Fruit fly (Drosophila melanogaster) whole organism, embryonic: ENCODE measurements around the gene CG7530.
A peak's percentile ranks its signal among the peaks of the same experiment; 100 is the strongest.

Source experiments
- Abd-B ChIP-seq: fragments of 200-800 bp; sonication (Bioruptor generic); optimal IDR thresholded peaks from 2 replicates; lab custom pipeline; 2018; ENCODE audit warnings: missing biosample characterization, mild to moderate bottlenecking, missing genetic modification characterization, moderate library complexity
- Asciz ChIP-seq: fragments of 200-800 bp; sonication (Bioruptor generic); optimal IDR thresholded peaks from 2 replicates; lab custom pipeline; 2017; ENCODE audit warnings: missing biosample characterization, mild to moderate bottlenecking, missing genetic modification characterization, missing genetic modification reagents
- BtbVII ChIP-seq: fragments of 200-800 bp; sonication (Bioruptor generic); optimal IDR thresholded peaks from 3 replicates; lab custom pipeline; 2017; ENCODE audit warnings: missing biosample characterization, mild to moderate bottlenecking, missing genetic modification characterization
- CG10147 ChIP-seq: fragments of 200-800 bp; sonication (Bioruptor generic); optimal IDR thresholded peaks from 2 replicates; lab custom pipeline; 2019; ENCODE audit warnings: missing biosample characterization, mild to moderate bottlenecking, missing genetic modification characterization, moderate library complexity
- CG13287 ChIP-seq: fragments of 200-800 bp; sonication (Bioruptor generic); IDR thresholded peaks from 2 replicates; pipeline ENCODE4 v1.3.6; 2022; ENCODE audit warnings: missing biosample characterization, missing genetic modification characterization; ENCODE audit not compliant: partially characterized antibody
- CG18476 ChIP-seq: fragments of 200-800 bp; sonication (Bioruptor generic); optimal IDR thresholded peaks from 2 replicates; lab custom pipeline; 2016; ENCODE audit warnings: missing biosample characterization, mild to moderate bottlenecking, missing genetic modification characterization
- CG2202 ChIP-seq: fragments of 200-800 bp; sonication (Bioruptor generic); optimal IDR thresholded peaks from 2 replicates; lab custom pipeline; 2018; ENCODE audit warnings: missing biosample characterization, mild to moderate bottlenecking, missing genetic modification characterization
- CG31388 ChIP-seq: fragments of 200-800 bp; sonication (Bioruptor generic); optimal IDR thresholded peaks from 2 replicates; lab custom pipeline; 2016; ENCODE audit warnings: missing biosample characterization, missing genetic modification characterization
- CG43689 ChIP-seq: fragments of 200-800 bp; sonication (Bioruptor generic); IDR thresholded peaks from 2 replicates; pipeline ENCODE4 v1.3.6; 2022; ENCODE audit warnings: missing biosample characterization, missing genetic modification characterization
- CG5180 ChIP-seq: fragments of 200-800 bp; sonication (Bioruptor generic); optimal IDR thresholded peaks from 3 replicates; lab custom pipeline; 2017; ENCODE audit warnings: missing biosample characterization, missing genetic modification characterization, mild to moderate bottlenecking, moderate library complexity, missing genetic modification reagents
- CG6654 ChIP-seq: fragments of 200-800 bp; sonication (Bioruptor generic); optimal IDR thresholded peaks from 2 replicates; lab custom pipeline; 2017; ENCODE audit warnings: missing biosample characterization, mild to moderate bottlenecking, missing genetic modification characterization
- CG7271 ChIP-seq: fragments of 200-800 bp; sonication (Bioruptor generic); optimal IDR thresholded peaks from 2 replicates; lab custom pipeline; 2018; ENCODE audit warnings: missing biosample characterization, mild to moderate bottlenecking, missing genetic modification characterization, moderate library complexity
- CG7839 ChIP-seq: fragments of 200-800 bp; sonication (Bioruptor generic); optimal IDR thresholded peaks from 3 replicates; lab custom pipeline; 2018; ENCODE audit warnings: missing biosample characterization, mild to moderate bottlenecking, missing genetic modification characterization, moderate library complexity
- CG8281 ChIP-seq: fragments of 200-800 bp; sonication (Bioruptor generic); optimal IDR thresholded peaks from 2 replicates; lab custom pipeline; 2018; ENCODE audit warnings: missing biosample characterization, mild to moderate bottlenecking, missing genetic modification characterization, moderate library complexity
- CrebB ChIP-seq: fragments of 200-800 bp; sonication (Bioruptor generic); optimal IDR thresholded peaks from 3 replicates; lab custom pipeline; 2018; ENCODE audit warnings: missing biosample characterization, mild to moderate bottlenecking, missing genetic modification characterization
- Dad ChIP-seq: fragments of 200-800 bp; sonication (Bioruptor generic); optimal IDR thresholded peaks from 3 replicates; lab custom pipeline; 2016; ENCODE audit warnings: missing biosample characterization, missing genetic modification characterization
- Deaf1 ChIP-seq: fragments of 200-800 bp; optimal IDR thresholded peaks from 3 replicates; lab custom pipeline; 2019; ENCODE audit warnings: missing biosample characterization, mild to moderate bottlenecking, missing genetic modification characterization, moderate library complexity
- Doc2 ChIP-seq: fragments of 200-800 bp; sonication (Bioruptor generic); IDR thresholded peaks from 2 replicates; pipeline ENCODE4 v1.3.6; 2022; ENCODE audit warnings: missing biosample characterization, missing genetic modification characterization
- E2f1 ChIP-seq: fragments of 200-800 bp; sonication (Bioruptor generic); IDR thresholded peaks from 2 replicates; pipeline ENCODE4 v1.3.6; 2022; ENCODE audit warnings: missing biosample characterization, missing genetic modification characterization
- Fer1 ChIP-seq: fragments of 200-800 bp; sonication (Bioruptor generic); optimal IDR thresholded peaks from 2 replicates; lab custom pipeline; 2017; ENCODE audit warnings: missing biosample characterization, mild to moderate bottlenecking, missing genetic modification characterization
- H2.0 ChIP-seq: fragments of 200-800 bp; sonication (Bioruptor generic); IDR thresholded peaks from 2 replicates; pipeline ENCODE4 v1.3.6; 2022; ENCODE audit warnings: missing biosample characterization, missing genetic modification characterization
- HLHmδ ChIP-seq: fragments of 200-800 bp; sonication (Bioruptor generic); optimal IDR thresholded peaks from 2 replicates; lab custom pipeline; 2018; ENCODE audit warnings: missing biosample characterization, mild to moderate bottlenecking, missing genetic modification characterization, moderate library complexity
- NFAT ChIP-seq: fragments of 200-800 bp; sonication (Bioruptor generic); IDR thresholded peaks from 2 replicates; pipeline ENCODE4 v1.3.6; 2022; ENCODE audit warnings: missing biosample characterization, missing genetic modification characterization
- NK7.1 ChIP-seq: fragments of 200-800 bp; sonication (Bioruptor generic); optimal IDR thresholded peaks from 3 replicates; lab custom pipeline; 2016; ENCODE audit warnings: missing biosample characterization, missing genetic modification characterization
- Rx ChIP-seq: fragments of 200-800 bp; sonication (Bioruptor generic); IDR thresholded peaks from 2 replicates; pipeline ENCODE4 v1.3.6; 2022; ENCODE audit warnings: missing biosample characterization, missing genetic modification characterization
- Six4 ChIP-seq: fragments of 200-800 bp; sonication (Bioruptor generic); optimal IDR thresholded peaks from 2 replicates; lab custom pipeline; 2016; ENCODE audit warnings: missing biosample characterization, missing genetic modification characterization
- ac ChIP-seq: fragments of 200-800 bp; sonication (Bioruptor generic); optimal IDR thresholded peaks from 3 replicates; lab custom pipeline; 2017; ENCODE audit warnings: missing biosample characterization, mild to moderate bottlenecking, missing genetic modification characterization
- ap ChIP-seq: fragments of 200-800 bp; sonication (Bioruptor generic); IDR thresholded peaks from 2 replicates; pipeline ENCODE4 v1.3.6; 2022; ENCODE audit warnings: missing biosample characterization, missing genetic modification characterization
- ase ChIP-seq: fragments of 200-800 bp; sonication (Bioruptor generic); IDR thresholded peaks from 3 replicates; pipeline ENCODE4 v1.3.6; 2022; ENCODE audit warnings: missing biosample characterization, missing genetic modification characterization
- bowl ChIP-seq: fragments of 200-800 bp; sonication (Bioruptor generic); IDR thresholded peaks from 2 replicates; pipeline ENCODE4 v1.3.6; 2022; ENCODE audit warnings: missing biosample characterization, missing genetic modification characterization
- cas ChIP-seq: fragments of 200-800 bp; sonication (Bioruptor generic); IDR thresholded peaks from 2 replicates; pipeline ENCODE4 v1.3.6; 2022; ENCODE audit warnings: missing biosample characterization, missing genetic modification characterization
- dan ChIP-seq: fragments of 200-800 bp; sonication (Bioruptor generic); IDR thresholded peaks from 2 replicates; pipeline ENCODE4 v1.3.6; 2022; ENCODE audit warnings: missing biosample characterization, missing genetic modification characterization
- danr ChIP-seq: fragments of 200-800 bp; sonication (Bioruptor generic); IDR thresholded peaks from 2 replicates; pipeline ENCODE4 v1.3.6; 2022; ENCODE audit warnings: missing biosample characterization, missing genetic modification characterization
- dpn ChIP-seq, 2 experiments: fragments of 200-800 bp; sonication (Bioruptor generic); optimal IDR thresholded peaks; 3 replicates each; lab custom pipeline; 2016; ENCODE audit warnings: missing biosample characterization in 2 of 2, missing genetic modification characterization in 2 of 2
- hkb ChIP-seq, 2 experiments: fragments of 200-800 bp in 1 of 2; fragments of >200 bp in 1 of 2; sonication (Bioruptor generic) in 1 of 2; IDR thresholded peaks in 1 of 2; optimal IDR thresholded peaks in 1 of 2; 2 replicates each; pipeline versions ENCODE4 v1.3.6 to Lab custom; 2017 to 2022; ENCODE audit warnings: missing biosample characterization in 1 of 2, missing genetic modification characterization in 1 of 2
- insv ChIP-seq, 2 experiments: fragments of 200-800 bp; sonication (Bioruptor generic); optimal IDR thresholded peaks; 3 replicates each; lab custom pipeline; 2016 to 2018; ENCODE audit warnings: missing biosample characterization in 2 of 2, missing genetic modification characterization in 2 of 2
- inv ChIP-seq: fragments of 200-800 bp; sonication (Bioruptor generic); IDR thresholded peaks from 2 replicates; pipeline ENCODE4 v1.3.6; 2022; ENCODE audit warnings: missing biosample characterization, missing genetic modification characterization; ENCODE audit not compliant: partially characterized antibody
- luna ChIP-seq: fragments of 200-800 bp; sonication (Bioruptor generic); optimal IDR thresholded peaks from 2 replicates; lab custom pipeline; 2016; ENCODE audit warnings: missing biosample characterization, missing genetic modification characterization
- nmo ChIP-seq: fragments of 200-800 bp; sonication (Bioruptor generic); optimal IDR thresholded peaks from 2 replicates; lab custom pipeline; 2018; ENCODE audit warnings: missing biosample characterization, mild to moderate bottlenecking, missing genetic modification characterization, moderate library complexity
- pho ChIP-seq: fragments of 200-800 bp; sonication (Bioruptor generic); optimal IDR thresholded peaks from 2 replicates; lab custom pipeline; 2016; ENCODE audit warnings: missing biosample characterization, missing genetic modification characterization
- pnt ChIP-seq: fragments of 200-800 bp; sonication (Bioruptor generic); optimal IDR thresholded peaks from 3 replicates; lab custom pipeline; 2016; ENCODE audit warnings: missing biosample characterization, missing genetic modification characterization
- prd ChIP-seq, 3 experiments: fragments of >200 bp in 2 of 3; fragments of 200-800 bp in 1 of 3; sonication (Bioruptor generic) in 1 of 3; optimal IDR thresholded peaks in 2 of 3; IDR thresholded peaks in 1 of 3; 2 replicates in 2 of 3; 3 replicates in 1 of 3; pipeline versions ENCODE4 v1.3.6 to Lab custom; 2017 to 2022; ENCODE audit warnings: missing biosample characterization in 1 of 3, missing genetic modification characterization in 1 of 3
- psq ChIP-seq: fragments of 200-800 bp; sonication (Bioruptor generic); optimal IDR thresholded peaks from 2 replicates; lab custom pipeline; 2017; ENCODE audit warnings: missing biosample characterization, missing genetic modification characterization
- ro ChIP-seq: fragments of 200-800 bp; sonication (Bioruptor generic); IDR thresholded peaks from 2 replicates; pipeline ENCODE4 v1.3.6; 2022; ENCODE audit warnings: missing biosample characterization, missing genetic modification characterization
- salm ChIP-seq: fragments of 200-800 bp; sonication (Bioruptor generic); optimal IDR thresholded peaks from 2 replicates; lab custom pipeline; 2018; ENCODE audit warnings: missing biosample characterization, mild to moderate bottlenecking, missing genetic modification characterization
- slbo ChIP-seq: fragments of 200-800 bp; sonication (Bioruptor generic); IDR thresholded peaks from 2 replicates; pipeline ENCODE4 v1.3.6; 2022; ENCODE audit warnings: missing biosample characterization, missing genetic modification characterization
- slou ChIP-seq: fragments of 200-800 bp; sonication (Bioruptor generic); optimal IDR thresholded peaks from 3 replicates; lab custom pipeline; 2016; ENCODE audit warnings: missing biosample characterization, missing genetic modification characterization
- ssp ChIP-seq: fragments of 200-800 bp; sonication (Bioruptor generic); IDR thresholded peaks from 2 replicates; pipeline ENCODE4 v1.3.6; 2022; ENCODE audit warnings: missing biosample characterization, missing genetic modification characterization
- stc ChIP-seq: fragments of 200-800 bp; sonication (Bioruptor generic); IDR thresholded peaks from 2 replicates; pipeline ENCODE4 v1.3.6; 2022; ENCODE audit warnings: missing biosample characterization, missing genetic modification characterization

CG7530 gene

dm6 chr3R:14754806-14755488, 23.6 kb upstream of the CG7530 start (continued):
- TF ChIP-seq psq (GFP tag; lab: Kevin White, UChicago) (no peak), NFAT (GFP tag; lab: Robert Waterston, UW) (no peak; the same call in 1 of the 2 replicates), HLHmδ (no peak), CrebB (tag; lab: Kevin White, UChicago) (no peak), CG43689 (no peak), nmo (peak; percentile 41), E2f1 (GFP tag; lab: Robert Waterston, UW) (no peak), CG5180 (GFP tag; lab: Kevin White, UChicago) (no peak), CG6654 (GFP tag; lab: Kevin White, UChicago) (no peak), cas (GFP tag; lab: Robert Waterston, UW) (0 out of 2 replicates have a peak, but pooled peaks have one; percentile 33), CG7271 (tag; lab: Kevin White, UChicago) (no peak), luna (no peak), CG13287 (GFP tag; lab: Robert Waterston, UW) (no peak), danr (no peak), Deaf1 (no peak), NK7.1 (GFP tag; lab: Kevin White, UChicago) (no peak), CG10147 (GFP tag; lab: Kevin White, UChicago) (peak; percentile 23), salm (tag; lab: Kevin White, UChicago) (no peak), bowl (no peak), Abd-B (GFP tag; lab: Kevin White, UChicago) (no peak), Dad (no peak), pho (GFP tag; lab: Kevin White, UChicago) (no peak), Rx (GFP tag; lab: Robert Waterston, UW) (no peak), ac (GFP tag; lab: Kevin White, UChicago) (no peak), dan (no peak), ase (GFP tag; lab: Robert Waterston, UW) (peak; percentile 62; the same call in 1 of the 3 replicates), H2.0 (GFP tag; lab: Robert Waterston, UW) (peak; percentile 33; the same call in 1 of the 2 replicates), stc (GFP tag; lab: Robert Waterston, UW) (no peak), BtbVII (GFP tag; lab: Kevin White, UChicago) (no peak), dpn (GFP tag; optimal IDR thresholded peaks at IDR 0.05; lab: Kevin White, UChicago) (peak; percentile 2 to 34), ssp (no peak), insv (GFP tag; optimal IDR thresholded peaks at IDR 0.05; lab: Kevin White, UChicago) (no peak), Doc2 (GFP tag; lab: Robert Waterston, UW) (no peak), slou (GFP tag; lab: Kevin White, UChicago) (no peak), CG7839 (tag; lab: Kevin White, UChicago) (peak; percentile 51), slbo (peak; percentile 70), ro (GFP tag; lab: Robert Waterston, UW) (no peak), CG2202 (no peak), inv (GFP tag; lab: Robert Waterston, UW) (no peak), CG8281 (tag; lab: Kevin White, UChicago) (no peak), hkb (optimal IDR thresholded peaks at IDR 0.05; lab: Kevin White, UChicago) (no peak), hkb (GFP tag; IDR thresholded peaks at IDR 0.05; lab: Robert Waterston, UW) (peak; percentile 66), ap (GFP tag; lab: Robert Waterston, UW) (no peak), prd (optimal IDR thresholded peaks at IDR 0.05; lab: Kevin White, UChicago) (no peak), prd (GFP tag; IDR thresholded peaks at IDR 0.05; lab: Robert Waterston, UW) (peak; percentile 24; the same call in 1 of the 3 replicates), Fer1 (GFP tag; lab: Kevin White, UChicago) (no peak), Asciz (GFP tag; lab: Kevin White, UChicago) (no peak), pnt (GFP tag; lab: Kevin White, UChicago) (no peak), Six4 (peak; percentile 6), CG31388 (GFP tag; lab: Kevin White, UChicago) (no peak), CG18476 (GFP tag; lab: Kevin White, UChicago) (no peak)
